Fruit fly (Drosophila melanogaster) whole organism, embryonic: Measurements from ENCODE around the gene dpr20.

Experiments
- CG12659 ChIP-seq: fragments of 200-800 bp; sonication (Bioruptor generic); optimal IDR thresholded peaks from 3 replicates; lab custom pipeline; 2017; ENCODE audit warnings: mild to moderate bottlenecking, missing biosample characterization, missing genetic modification reagents, missing genetic modification characterization
- Gug ChIP-seq: fragments of 200-800 bp; sonication (Bioruptor generic); IDR thresholded peaks from 4 replicates; pipeline ENCODE4 v1.3.6; 2022; ENCODE audit warnings: missing biosample characterization, missing genetic modification characterization

- TF ChIP-seq Gug (GFP tag; lab: Robert Waterston, UW): no peak
- no peak for TF ChIP-seq CG12659
Observed at dm6 chr3L:885006-885405, 28.0 kb upstream of the dpr20 start.
